Fruit fly (Drosophila melanogaster): ENCODE results near the gene CG10038.

Gene CG10038

DNA sequence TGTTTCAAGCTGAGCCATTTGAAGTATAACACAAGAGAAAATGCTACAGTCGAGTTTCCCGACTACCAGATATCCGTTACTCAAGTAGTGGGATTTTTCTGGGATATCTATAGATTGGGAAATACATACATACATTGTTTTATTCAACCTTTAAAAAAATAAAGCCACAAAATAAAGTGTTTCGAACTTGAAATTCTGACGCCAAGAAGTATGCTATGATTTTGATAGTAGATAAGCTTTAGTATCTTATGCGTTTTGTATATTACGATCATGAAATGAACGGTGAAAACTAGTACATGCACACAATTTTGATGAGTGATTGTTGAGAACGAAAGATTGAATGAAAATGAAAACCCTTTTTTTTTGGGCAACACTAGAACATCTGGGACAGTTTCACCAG, 13.1 kb upstream of the CG10038 start:
- TF ChIP-seq CG4496 (GFP tag; IDR thresholded peaks at IDR 0.05) (no peak), D1 (tag; optimal IDR thresholded peaks at IDR 0.05) (no peak), rn (GFP tag; IDR thresholded peaks at IDR 0.05) (no peak), CG34367 (tag; optimal IDR thresholded peaks at IDR 0.05) (no peak), Ets98B (GFP tag; IDR thresholded peaks at IDR 0.05) (no peak), EcR (GFP tag; optimal IDR thresholded peaks at IDR 0.05) (no peak), CG10348 (GFP tag; IDR thresholded peaks at IDR 0.05) (no peak), CG17806 (tag; optimal IDR thresholded peaks at IDR 0.05) (no peak), fd96Ca (GFP tag; IDR thresholded peaks at IDR 0.05) (no peak), Snoo (tag; optimal IDR thresholded peaks at IDR 0.05) (no peak), CG12605 (GFP tag; IDR thresholded peaks at IDR 0.05) (no peak), CG15710 (tag; optimal IDR thresholded peaks at IDR 0.05) (no peak), CG13204 (GFP tag; optimal IDR thresholded peaks at IDR 0.05) (no peak)

DNA sequence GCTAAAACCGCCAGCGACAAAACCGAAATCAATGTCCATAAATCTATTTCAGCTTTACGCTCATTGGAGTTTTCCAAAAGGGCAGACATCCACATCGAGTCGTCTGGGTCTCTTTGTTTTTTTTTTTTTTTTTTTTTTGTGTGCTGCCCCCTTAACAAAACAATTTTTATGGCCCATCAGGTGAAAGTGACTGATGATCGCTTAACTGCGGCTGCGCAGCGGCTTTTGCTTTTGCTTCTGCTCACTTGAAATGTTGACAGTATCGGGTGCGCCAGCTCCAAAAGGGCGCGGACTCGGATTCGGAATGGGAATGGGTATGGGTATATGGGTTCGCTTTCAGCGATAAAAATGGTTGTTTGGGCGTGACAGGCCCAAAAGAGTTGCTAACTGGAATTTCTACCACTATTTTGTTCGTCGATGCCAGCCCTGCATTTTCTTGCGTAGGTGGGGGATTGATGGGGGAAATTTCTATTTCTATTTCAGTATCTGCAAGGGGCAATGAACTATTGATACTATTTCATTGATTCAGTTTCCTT, 11.6 kb upstream of the CG10038 start:
- TF ChIP-seq fd96Ca (GFP tag; IDR thresholded peaks at IDR 0.05) (no peak), CG8159 (tag; optimal IDR thresholded peaks at IDR 0.05) (no peak), Pif1A (GFP tag; optimal IDR thresholded peaks at IDR 0.05) (no peak), EcR (GFP tag; optimal IDR thresholded peaks at IDR 0.05) (no peak), CG12605 (GFP tag; IDR thresholded peaks at IDR 0.05) (no peak), gl (tag; optimal IDR thresholded peaks at IDR 0.05) (no peak), CG14655 (GFP tag; optimal IDR thresholded peaks at IDR 0.05) (no peak), CG32121 (GFP tag; IDR thresholded peaks at IDR 0.05) (no peak), CG8301 (tag; optimal IDR thresholded peaks at IDR 0.05) (no peak), Snoo (tag; optimal IDR thresholded peaks at IDR 0.05) (no peak), CG4496 (GFP tag; IDR thresholded peaks at IDR 0.05) (no peak), Ets98B (GFP tag; IDR thresholded peaks at IDR 0.05) (no peak), rn (GFP tag; IDR thresholded peaks at IDR 0.05) (no peak)

DNA sequence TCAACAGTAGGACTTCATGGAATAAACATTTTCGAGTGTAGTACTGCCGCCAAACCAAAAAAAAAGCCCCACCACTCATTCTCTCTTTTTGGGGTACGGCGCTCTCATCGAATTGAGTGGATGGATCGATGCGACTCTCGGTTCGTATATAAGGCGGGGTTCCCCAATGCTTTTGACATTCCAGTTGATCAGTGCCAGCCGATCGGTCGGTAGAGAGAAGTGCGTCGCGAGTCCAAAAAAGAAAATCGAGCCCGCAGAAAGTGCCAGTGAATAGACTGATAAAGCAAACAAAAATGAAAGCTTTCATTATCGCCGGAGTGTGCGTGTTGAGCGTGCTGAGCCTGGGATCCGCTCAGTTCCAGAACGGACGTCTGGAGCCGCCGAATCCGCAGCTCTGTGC, 9.4 kb upstream of the CG10038 start, which contains the start of gene CG4115:
TSS of gene CG4115 (plus strand) at position 172 of the 400 bp plus-strand sequence.
- TF ChIP-seq CG12605 (GFP tag; IDR thresholded peaks at IDR 0.05): no peak
- TF ChIP-seq Snoo (tag; optimal IDR thresholded peaks at IDR 0.05): no peak
- no peak for TF ChIP-seq CG10348 (GFP tag; IDR thresholded peaks at IDR 0.05)
- peak; percentile 33; the same call in 1 of the 2 replicates for TF ChIP-seq Ets98B (GFP tag; IDR thresholded peaks at IDR 0.05)

DNA sequence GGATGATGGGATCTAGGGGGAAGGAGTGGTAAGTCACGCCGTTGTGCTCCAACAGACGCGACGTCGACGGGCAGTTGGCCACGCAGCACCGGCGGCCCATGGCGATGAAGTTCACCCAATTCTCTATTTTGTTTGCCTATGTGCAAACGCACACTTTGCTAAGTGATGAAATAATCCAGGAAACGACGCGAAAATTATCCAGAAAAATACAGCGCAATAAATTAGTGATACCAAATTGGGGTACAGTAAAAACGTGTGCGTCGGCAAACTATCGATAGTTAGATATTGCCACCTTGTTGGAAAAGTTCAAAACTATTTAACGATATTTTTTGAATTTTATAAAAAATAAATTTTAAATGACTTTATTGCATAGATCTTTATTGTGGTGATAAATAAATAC, 5.6 kb upstream of the CG10038 start, which contains the start of gene MBD-R2:
TSS of gene MBD-R2 (minus strand) at position 222 of the 400 bp plus-strand sequence.
- no peak for TF ChIP-seq CG10348 (GFP tag; IDR thresholded peaks at IDR 0.05)
- TF ChIP-seq CG12605 (GFP tag; IDR thresholded peaks at IDR 0.05): no peak
- TF ChIP-seq CG8159 (tag; optimal IDR thresholded peaks at IDR 0.05): no peak
- no peak for TF ChIP-seq fd96Ca (GFP tag; IDR thresholded peaks at IDR 0.05)
- no peak for TF ChIP-seq Pif1A (GFP tag; optimal IDR thresholded peaks at IDR 0.05)
- TF ChIP-seq EcR (GFP tag; optimal IDR thresholded peaks at IDR 0.05): no peak
- TF ChIP-seq rn (GFP tag; IDR thresholded peaks at IDR 0.05): no peak
- no peak for TF ChIP-seq D1 (tag; optimal IDR thresholded peaks at IDR 0.05)
- TF ChIP-seq CG4496 (GFP tag; IDR thresholded peaks at IDR 0.05): no peak
- no peak for TF ChIP-seq CG13204 (GFP tag; optimal IDR thresholded peaks at IDR 0.05)
- TF ChIP-seq CG15710 (tag; optimal IDR thresholded peaks at IDR 0.05): no peak
- no peak for TF ChIP-seq gl (tag; optimal IDR thresholded peaks at IDR 0.05)
- TF ChIP-seq CG17806 (tag; optimal IDR thresholded peaks at IDR 0.05): no peak
- TF ChIP-seq Pif1B (GFP tag; optimal IDR thresholded peaks at IDR 0.05): no peak
- TF ChIP-seq CG32121 (GFP tag; IDR thresholded peaks at IDR 0.05): no peak
- no peak for TF ChIP-seq CG14655 (GFP tag; optimal IDR thresholded peaks at IDR 0.05)
- no peak for TF ChIP-seq CG9948 (tag; optimal IDR thresholded peaks at IDR 0.05)
- TF ChIP-seq Snoo (tag; optimal IDR thresholded peaks at IDR 0.05): no peak

DNA sequence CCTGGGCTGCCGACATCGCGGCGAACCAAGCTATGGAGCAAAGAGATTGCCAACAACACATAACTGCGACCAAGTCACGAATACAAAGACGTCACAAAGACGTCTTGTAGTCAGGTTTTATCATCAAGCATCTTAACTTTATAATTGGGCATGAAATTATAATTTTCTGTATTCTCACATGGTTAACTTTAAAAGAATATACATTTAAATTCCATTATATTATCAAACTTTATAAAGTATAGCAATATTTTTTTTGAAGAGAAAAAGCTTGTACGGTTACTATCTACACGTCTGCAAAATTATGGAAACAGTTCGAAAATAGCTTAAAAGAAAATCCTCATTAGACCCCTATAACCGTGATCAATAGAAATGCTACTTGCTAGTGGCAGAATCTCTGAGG, 1.6 kb upstream of the CG10038 start, which contains the start of gene CG10041:
TSS of gene CG10041 (minus strand) at position 101 of the 400 bp plus-strand sequence.
- TF ChIP-seq Pif1A (GFP tag; optimal IDR thresholded peaks at IDR 0.05): no peak
- TF ChIP-seq Pif1B (GFP tag; optimal IDR thresholded peaks at IDR 0.05): no peak
- no peak for TF ChIP-seq CG17806 (tag; optimal IDR thresholded peaks at IDR 0.05)
- no peak for TF ChIP-seq CG15710 (tag; optimal IDR thresholded peaks at IDR 0.05)
- no peak for TF ChIP-seq D1 (tag; optimal IDR thresholded peaks at IDR 0.05)
- no peak for TF ChIP-seq CG32121 (GFP tag; IDR thresholded peaks at IDR 0.05)
- TF ChIP-seq CG34367 (tag; optimal IDR thresholded peaks at IDR 0.05): no peak
- TF ChIP-seq CG14655 (GFP tag; optimal IDR thresholded peaks at IDR 0.05): no peak
- TF ChIP-seq CG8301 (tag; optimal IDR thresholded peaks at IDR 0.05): no peak
- no peak for TF ChIP-seq gl (tag; optimal IDR thresholded peaks at IDR 0.05)
- no peak for TF ChIP-seq fd96Ca (GFP tag; IDR thresholded peaks at IDR 0.05)
- TF ChIP-seq Ets98B (GFP tag; IDR thresholded peaks at IDR 0.05): no peak
- no peak for TF ChIP-seq CG12605 (GFP tag; IDR thresholded peaks at IDR 0.05)
- no peak for TF ChIP-seq EcR (GFP tag; optimal IDR thresholded peaks at IDR 0.05)
- TF ChIP-seq CG13204 (GFP tag; optimal IDR thresholded peaks at IDR 0.05): no peak
- no peak for TF ChIP-seq CG10348 (GFP tag; IDR thresholded peaks at IDR 0.05)
- TF ChIP-seq rn (GFP tag; IDR thresholded peaks at IDR 0.05): no peak
- TF ChIP-seq CG4496 (GFP tag; IDR thresholded peaks at IDR 0.05): no peak
- no peak for TF ChIP-seq CG9948 (tag; optimal IDR thresholded peaks at IDR 0.05)
- TF ChIP-seq Snoo (tag; optimal IDR thresholded peaks at IDR 0.05): no peak

DNA sequence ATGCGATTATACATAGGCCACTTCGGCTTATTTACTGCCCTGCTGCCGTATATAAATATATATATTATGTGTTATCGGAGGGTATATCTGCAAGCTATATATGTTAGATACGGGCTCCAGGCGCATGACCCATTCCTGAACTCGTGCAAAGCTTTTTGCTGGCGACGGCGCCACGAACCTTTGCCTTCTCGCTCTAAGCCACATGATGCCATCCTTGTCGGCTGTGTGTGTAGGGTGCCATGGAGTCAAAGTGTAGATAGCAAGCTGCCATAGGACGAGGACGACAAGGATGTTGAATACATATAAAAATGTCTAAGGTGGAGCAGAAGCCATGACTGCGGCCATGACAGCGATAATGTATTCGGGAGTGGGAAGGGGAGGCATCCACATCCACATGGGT, 2.8 kb downstream of the CG10038 start:
- TF ChIP-seq Pif1B (GFP tag; optimal IDR thresholded peaks at IDR 0.05) (no peak), EcR (GFP tag; optimal IDR thresholded peaks at IDR 0.05) (no peak), CG4496 (GFP tag; IDR thresholded peaks at IDR 0.05) (no peak), CG14655 (GFP tag; optimal IDR thresholded peaks at IDR 0.05) (no peak), gl (tag; optimal IDR thresholded peaks at IDR 0.05) (no peak), fd96Ca (GFP tag; IDR thresholded peaks at IDR 0.05) (no peak), CG8159 (tag; optimal IDR thresholded peaks at IDR 0.05) (no peak), rn (GFP tag; IDR thresholded peaks at IDR 0.05) (no peak), CG10348 (GFP tag; IDR thresholded peaks at IDR 0.05) (no peak), CG12605 (GFP tag; IDR thresholded peaks at IDR 0.05) (no peak), CG17806 (tag; optimal IDR thresholded peaks at IDR 0.05) (no peak), CG13204 (GFP tag; optimal IDR thresholded peaks at IDR 0.05) (no peak), D1 (tag; optimal IDR thresholded peaks at IDR 0.05) (no peak)
